Fruit fly (Drosophila melanogaster) whole organism: Measurements from ENCODE around the gene CG12702.

ENCODE experiments used
- CG8478 ChIP-seq: fragments of >200 bp; optimal IDR thresholded peaks from 2 replicates; lab custom pipeline; 2018; ENCODE audit warnings: inconsistent platforms
- Dll ChIP-seq: fragments of >200 bp; optimal IDR thresholded peaks from 2 replicates; lab custom pipeline; 2017
- EcR ChIP-seq, 2 experiments: fragments of >200 bp; optimal IDR thresholded peaks; 2 replicates each; lab custom pipeline; 2017; ENCODE audit warnings: missing biosample characterization in 2 of 2, missing genetic modification characterization in 2 of 2, missing genetic modification reagents in 2 of 2
- pan ChIP-seq: fragments of >200 bp; optimal IDR thresholded peaks from 2 replicates; lab custom pipeline; 2017
- psq ChIP-seq: fragments of >200 bp; optimal IDR thresholded peaks from 2 replicates; lab custom pipeline; 2017
- usp ChIP-seq: fragments of >200 bp; optimal IDR thresholded peaks from 2 replicates; lab custom pipeline; 2017; ENCODE audit warnings: missing biosample characterization, missing genetic modification characterization, mixed read lengths

- TF ChIP-seq usp (GFP tag; lab: Kevin White, UChicago) (no peak), pan (lab: Kevin White, UChicago) (no peak), Dll (lab: Kevin White, UChicago) (no peak), CG8478 (lab: Kevin White, UChicago) (no peak), psq (lab: Kevin White, UChicago) (no peak), EcR (GFP tag; optimal IDR thresholded peaks at IDR 0.05; lab: Kevin White, UChicago) (no peak)
Observed at dm6 chrX:19806137-19806536, 41.5 kb upstream of the CG12702 start.
